Fruit fly (Drosophila melanogaster) whole organism, prepupa: ENCODE measurements around the gene sick.
A peak's percentile ranks its signal among the peaks of the same experiment; 100 is the strongest.

Source experiments
- Blimp-1 ChIP-seq: fragments of 200-800 bp; sonication (Bioruptor generic); optimal IDR thresholded peaks from 3 replicates; lab custom pipeline; 2017; ENCODE audit warnings: missing biosample characterization, missing genetic modification characterization, mild to moderate bottlenecking, moderate library complexity, missing genetic modification reagents
- CG10631 ChIP-seq: fragments of 200-800 bp; sonication (Bioruptor generic); optimal IDR thresholded peaks from 2 replicates; lab custom pipeline; 2016; ENCODE audit warnings: missing biosample characterization, missing genetic modification characterization
- CG11294 ChIP-seq: fragments of 200-800 bp; sonication (Bioruptor generic); IDR thresholded peaks from 2 replicates; pipeline ENCODE4 v1.3.6; 2022; ENCODE audit warnings: missing biosample characterization, missing genetic modification characterization
- CG11762 ChIP-seq: fragments of 200-800 bp; sonication (Bioruptor generic); optimal IDR thresholded peaks from 3 replicates; lab custom pipeline; 2016; ENCODE audit warnings: missing biosample characterization, missing genetic modification characterization; ENCODE audit not compliant: insufficient read depth
- CG11902 ChIP-seq: fragments of 200-800 bp; sonication (Bioruptor generic); optimal IDR thresholded peaks from 3 replicates; lab custom pipeline; 2016; ENCODE audit warnings: missing biosample characterization, missing genetic modification characterization
- CG15336 ChIP-seq: fragments of 200-800 bp; sonication (Bioruptor generic); IDR thresholded peaks from 2 replicates; pipeline ENCODE4 v1.3.6; 2022; ENCODE audit warnings: missing biosample characterization, missing genetic modification characterization
- CG1621 ChIP-seq: fragments of 200-800 bp; sonication (Bioruptor generic); optimal IDR thresholded peaks from 3 replicates; lab custom pipeline; 2018; ENCODE audit warnings: missing biosample characterization, mild to moderate bottlenecking, missing genetic modification characterization
- CG3032 ChIP-seq: fragments of 200-800 bp; optimal IDR thresholded peaks from 2 replicates; lab custom pipeline; 2019; ENCODE audit warnings: missing biosample characterization, mild to moderate bottlenecking, missing genetic modification characterization, moderate library complexity
- CG31627 ChIP-seq: fragments of 200-800 bp; sonication (Bioruptor generic); optimal IDR thresholded peaks from 3 replicates; lab custom pipeline; 2016; ENCODE audit warnings: missing biosample characterization, missing genetic modification characterization
- CG34406 ChIP-seq: fragments of 200-800 bp; sonication (Bioruptor generic); optimal IDR thresholded peaks from 3 replicates; lab custom pipeline; 2016; ENCODE audit warnings: missing biosample characterization, missing genetic modification characterization
- CG3919 ChIP-seq: fragments of 200-800 bp; sonication (Bioruptor generic); optimal IDR thresholded peaks from 3 replicates; lab custom pipeline; 2016; ENCODE audit warnings: missing biosample characterization, missing genetic modification characterization
- CG4318 ChIP-seq: fragments of 200-800 bp; sonication (Bioruptor generic); optimal IDR thresholded peaks from 3 replicates; lab custom pipeline; 2017; ENCODE audit warnings: missing biosample characterization, mild to moderate bottlenecking, missing genetic modification characterization
- CG6163 ChIP-seq: fragments of 200-800 bp; sonication (Bioruptor generic); IDR thresholded peaks from 3 replicates; pipeline ENCODE4 v1.3.6; 2022; ENCODE audit warnings: missing biosample characterization, missing genetic modification characterization
- CG6276 ChIP-seq: fragments of 200-800 bp; sonication (Bioruptor generic); optimal IDR thresholded peaks from 2 replicates; lab custom pipeline; 2017; ENCODE audit warnings: missing biosample characterization, mild to moderate bottlenecking, missing genetic modification characterization
- CG6792 ChIP-seq: fragments of 200-800 bp; sonication (Bioruptor generic); optimal IDR thresholded peaks from 3 replicates; lab custom pipeline; 2016; ENCODE audit warnings: missing biosample characterization, missing genetic modification characterization
- CG6808 ChIP-seq: fragments of 200-800 bp; sonication (Bioruptor generic); optimal IDR thresholded peaks from 3 replicates; lab custom pipeline; 2017; ENCODE audit warnings: missing biosample characterization, missing genetic modification characterization, mild to moderate bottlenecking, moderate library complexity, missing genetic modification reagents
- CG6854 ChIP-seq: fragments of 200-800 bp; sonication (Bioruptor generic); optimal IDR thresholded peaks from 2 replicates; lab custom pipeline; 2017; ENCODE audit warnings: missing biosample characterization, mild to moderate bottlenecking, missing genetic modification characterization
- CG7368 ChIP-seq: fragments of 200-800 bp; sonication (Bioruptor generic); optimal IDR thresholded peaks from 3 replicates; lab custom pipeline; 2016; ENCODE audit warnings: missing biosample characterization, missing genetic modification characterization
- CG9139 ChIP-seq: fragments of 200-800 bp; sonication (Bioruptor generic); optimal IDR thresholded peaks from 3 replicates; lab custom pipeline; 2017; ENCODE audit warnings: missing biosample characterization, mild to moderate bottlenecking, missing genetic modification characterization
- Eip75B ChIP-seq: fragments of 200-800 bp; sonication (Bioruptor generic); optimal IDR thresholded peaks from 3 replicates; lab custom pipeline; 2016; ENCODE audit warnings: missing biosample characterization, missing genetic modification characterization
- Eip78C ChIP-seq: fragments of 200-800 bp; sonication (Bioruptor generic); peaks from one replicate; lab custom pipeline; 2016; ENCODE audit warnings: missing biosample characterization, missing genetic modification characterization
- Eip93F ChIP-seq: fragments of 200-800 bp; sonication (Bioruptor generic); optimal IDR thresholded peaks from 2 replicates; lab custom pipeline; 2016; ENCODE audit warnings: missing biosample characterization, mild to moderate bottlenecking, missing genetic modification characterization
- Ets21C ChIP-seq: fragments of 200-800 bp; sonication (Bioruptor generic); optimal IDR thresholded peaks from 3 replicates; lab custom pipeline; 2016; ENCODE audit warnings: missing biosample characterization, missing genetic modification characterization
- Gug ChIP-seq: fragments of 200-800 bp; sonication (Bioruptor generic); IDR thresholded peaks from 2 replicates; pipeline ENCODE4 v1.3.6; 2022; ENCODE audit warnings: missing biosample characterization, missing genetic modification characterization
- Hr38 ChIP-seq: sonication (Bioruptor generic); optimal IDR thresholded peaks from 2 replicates; lab custom pipeline; 2016; ENCODE audit warnings: missing biosample characterization, missing genetic modification characterization
- Hr39 ChIP-seq: fragments of 200-800 bp; sonication (Bioruptor generic); optimal IDR thresholded peaks from 2 replicates; lab custom pipeline; 2016; ENCODE audit warnings: missing biosample characterization, missing genetic modification characterization
- Hr4 ChIP-seq: fragments of 200-800 bp; sonication (Bioruptor generic); optimal IDR thresholded peaks from 3 replicates; lab custom pipeline; 2016; ENCODE audit warnings: missing biosample characterization, missing genetic modification characterization
- Met ChIP-seq: fragments of 200-800 bp; sonication (Bioruptor generic); optimal IDR thresholded peaks from 3 replicates; lab custom pipeline; 2016; ENCODE audit warnings: missing biosample characterization, missing genetic modification characterization
- OdsH ChIP-seq: fragments of 200-800 bp; sonication (Bioruptor generic); optimal IDR thresholded peaks from 3 replicates; lab custom pipeline; 2016; ENCODE audit warnings: missing biosample characterization, missing genetic modification characterization
- Smox ChIP-seq: fragments of 200-800 bp; sonication (Bioruptor generic); optimal IDR thresholded peaks from 3 replicates; lab custom pipeline; 2016; ENCODE audit warnings: missing biosample characterization, missing genetic modification characterization
- Sox102F ChIP-seq: fragments of 200-800 bp; sonication (Bioruptor generic); optimal IDR thresholded peaks from 2 replicates; lab custom pipeline; 2016; ENCODE audit warnings: missing biosample characterization, mild to moderate bottlenecking, missing genetic modification characterization
- Sox14 ChIP-seq: fragments of 200-800 bp; sonication (Bioruptor generic); optimal IDR thresholded peaks from 3 replicates; lab custom pipeline; 2016; ENCODE audit warnings: missing biosample characterization, missing genetic modification characterization
- Sox15 ChIP-seq: fragments of 200-800 bp; sonication (Bioruptor generic); optimal IDR thresholded peaks from 3 replicates; lab custom pipeline; 2016; ENCODE audit warnings: missing biosample characterization, missing genetic modification characterization
- achi ChIP-seq: fragments of 200-800 bp; sonication (Bioruptor generic); optimal IDR thresholded peaks from 3 replicates; lab custom pipeline; 2016; ENCODE audit warnings: missing biosample characterization, missing genetic modification characterization
- acj6 ChIP-seq: fragments of 200-800 bp; sonication (Bioruptor generic); optimal IDR thresholded peaks from 3 replicates; lab custom pipeline; 2016; ENCODE audit warnings: missing biosample characterization, missing genetic modification characterization
- cyc ChIP-seq: fragments of 200-800 bp; sonication (Bioruptor generic); optimal IDR thresholded peaks from 3 replicates; lab custom pipeline; 2016; ENCODE audit warnings: missing biosample characterization, missing genetic modification characterization
- dac ChIP-seq: fragments of 200-800 bp; sonication (Bioruptor generic); optimal IDR thresholded peaks from 2 replicates; lab custom pipeline; 2017; ENCODE audit warnings: missing biosample characterization, mild to moderate bottlenecking, missing genetic modification characterization
- esn ChIP-seq: fragments of 200-800 bp; sonication (Bioruptor generic); optimal IDR thresholded peaks from 2 replicates; lab custom pipeline; 2016; ENCODE audit warnings: missing biosample characterization, mild to moderate bottlenecking, missing genetic modification characterization, moderate library complexity
- fd85E ChIP-seq: fragments of 200-800 bp; sonication (Bioruptor generic); optimal IDR thresholded peaks from 3 replicates; lab custom pipeline; 2016; ENCODE audit warnings: missing biosample characterization, missing genetic modification characterization
- lz ChIP-seq: fragments of 200-800 bp; sonication (Bioruptor generic); optimal IDR thresholded peaks from 3 replicates; lab custom pipeline; 2016; ENCODE audit warnings: missing biosample characterization, missing genetic modification characterization
- pdm3 ChIP-seq: fragments of 200-800 bp; sonication (Bioruptor generic); optimal IDR thresholded peaks from 3 replicates; lab custom pipeline; 2016; ENCODE audit warnings: missing biosample characterization, missing genetic modification characterization
- salr ChIP-seq, 2 experiments: fragments of 200-800 bp; sonication (Bioruptor generic); optimal IDR thresholded peaks; 3 replicates each; lab custom pipeline; 2016 to 2018; ENCODE audit warnings: missing biosample characterization in 2 of 2, missing genetic modification characterization in 2 of 2, mild to moderate bottlenecking in 1 of 2
- spab ChIP-seq: fragments of 200-800 bp; sonication (Bioruptor generic); optimal IDR thresholded peaks from 2 replicates; lab custom pipeline; 2017; ENCODE audit warnings: missing biosample characterization, mild to moderate bottlenecking, missing genetic modification characterization, missing genetic modification reagents
- svp ChIP-seq: fragments of 200-800 bp; sonication (Bioruptor generic); peaks from one replicate; lab custom pipeline; 2016; ENCODE audit warnings: missing biosample characterization, missing genetic modification characterization
- topi ChIP-seq: fragments of 200-800 bp; sonication (Bioruptor generic); optimal IDR thresholded peaks from 3 replicates; lab custom pipeline; 2016; ENCODE audit warnings: missing biosample characterization, missing genetic modification characterization
- vri ChIP-seq: fragments of 200-800 bp; sonication (Bioruptor generic); optimal IDR thresholded peaks from 3 replicates; lab custom pipeline; 2016; ENCODE audit warnings: missing biosample characterization, mild to moderate bottlenecking, missing genetic modification characterization

Gene sick

dm6 chr2L:19884444-19884843 lies 88.3 kb downstream of the sick start (continued):
- TF ChIP-seq CG6808 (GFP tag; lab: Kevin White, UChicago) (peak; percentile 37), Smox (GFP tag; lab: Kevin White, UChicago) (no peak), CG6163 (GFP tag; lab: Robert Waterston, UW) (peak; percentile 53; the same call in 2 of the 3 replicates), Eip78C (GFP tag; lab: Kevin White, UChicago) (peak; percentile 60), CG1621 (no peak), CG3919 (GFP tag; lab: Kevin White, UChicago) (no peak), Blimp-1 (GFP tag; lab: Kevin White, UChicago) (no peak), CG6276 (GFP tag; lab: Kevin White, UChicago) (peak; percentile 75), CG3032 (peak; percentile 41), spab (GFP tag; lab: Kevin White, UChicago) (peak; percentile 19), Eip93F (GFP tag; lab: Kevin White, UChicago) (no peak), CG10631 (GFP tag; lab: Kevin White, UChicago) (peak; percentile 31), CG7368 (GFP tag; lab: Kevin White, UChicago) (no peak), Met (peak; percentile 1), Gug (GFP tag; lab: Robert Waterston, UW) (peak; percentile 18; the same call in 1 of the 2 replicates), OdsH (GFP tag; lab: Kevin White, UChicago) (peak; percentile 47), Hr39 (GFP tag; lab: Kevin White, UChicago) (no peak), CG34406 (no peak), CG31627 (GFP tag; lab: Kevin White, UChicago) (no peak), lz (no peak), vri (no peak), CG9139 (GFP tag; lab: Kevin White, UChicago) (no peak), Sox15 (no peak), CG11902 (GFP tag; lab: Kevin White, UChicago) (no peak), dac (peak; percentile 17), Ets21C (GFP tag; lab: Kevin White, UChicago) (no peak)
- TF ChIP-seq, all 60 proteins: peak for 24

- no peak for TF ChIP-seq spab (GFP tag; lab: Kevin White, UChicago)
- TF ChIP-seq acj6 = peak; percentile 41
- no peak for TF ChIP-seq CG6163 (GFP tag; lab: Robert Waterston, UW)
- TF ChIP-seq CG6792 (GFP tag; lab: Kevin White, UChicago) = peak; percentile 21
- peak; percentile 26 for TF ChIP-seq OdsH (GFP tag; lab: Kevin White, UChicago)
- no peak for TF ChIP-seq Hr38 (GFP tag; lab: Kevin White, UChicago)
- peak; percentile 39 for TF ChIP-seq pdm3 (GFP tag; lab: Kevin White, UChicago)
- no peak for TF ChIP-seq CG15336
- peak; percentile 73 for TF ChIP-seq Hr39 (GFP tag; lab: Kevin White, UChicago)
- TF ChIP-seq CG11762 (GFP tag; lab: Kevin White, UChicago) = no peak
- TF ChIP-seq CG11294 (GFP tag; lab: Robert Waterston, UW) = no peak
- TF ChIP-seq Sox14 = peak; percentile 51
- TF ChIP-seq svp (GFP tag; lab: Kevin White, UChicago) = peak; percentile 19
- TF ChIP-seq Hr4 (GFP tag; lab: Kevin White, UChicago) = peak; percentile 9
- peak; percentile 73 for TF ChIP-seq cyc (GFP tag; lab: Kevin White, UChicago)
- TF ChIP-seq Eip78C (GFP tag; lab: Kevin White, UChicago) = peak; percentile 48
- peak in 1 of 2 experiments; percentile 28 for TF ChIP-seq salr (GFP tag; optimal IDR thresholded peaks at IDR 0.05; lab: Kevin White, UChicago)
- peak; percentile 34 for TF ChIP-seq Sox15
- TF ChIP-seq Smox (GFP tag; lab: Kevin White, UChicago) = peak; percentile 39
- TF ChIP-seq fd85E (GFP tag; lab: Kevin White, UChicago) = no peak
- peak; percentile 52 for TF ChIP-seq CG11902 (GFP tag; lab: Kevin White, UChicago)
- TF ChIP-seq CG3919 (GFP tag; lab: Kevin White, UChicago) = peak; percentile 53
- TF ChIP-seq Eip75B (GFP tag; lab: Kevin White, UChicago) = peak; percentile 9
- peak; percentile 13 for TF ChIP-seq dac
- TF ChIP-seq Ets21C (GFP tag; lab: Kevin White, UChicago) = peak; percentile 29
- peak; percentile 58 for TF ChIP-seq esn (GFP tag; lab: Kevin White, UChicago)
- TF ChIP-seq lz = peak; percentile 64
- peak; percentile 29 for TF ChIP-seq topi
- no peak for TF ChIP-seq achi (GFP tag; lab: Kevin White, UChicago)
- no peak for TF ChIP-seq Sox102F
- TF ChIP-seq CG3032 = peak; percentile 25
- TF ChIP-seq Met = peak; percentile 59
- TF ChIP-seq CG10631 (GFP tag; lab: Kevin White, UChicago) = peak; percentile 13
- peak; percentile 77 for TF ChIP-seq CG31627 (GFP tag; lab: Kevin White, UChicago)
- TF ChIP-seq CG6854 (GFP tag; lab: Kevin White, UChicago) = no peak
- TF ChIP-seq CG4318 (GFP tag; lab: Kevin White, UChicago) = no peak
Observed at dm6 chr2L:19887468-19887867, 91.3 kb downstream of the sick start.
